Fruit fly (Drosophila melanogaster): ENCODE data around the gene CG17258.

The CG17258 gene

DNA sequence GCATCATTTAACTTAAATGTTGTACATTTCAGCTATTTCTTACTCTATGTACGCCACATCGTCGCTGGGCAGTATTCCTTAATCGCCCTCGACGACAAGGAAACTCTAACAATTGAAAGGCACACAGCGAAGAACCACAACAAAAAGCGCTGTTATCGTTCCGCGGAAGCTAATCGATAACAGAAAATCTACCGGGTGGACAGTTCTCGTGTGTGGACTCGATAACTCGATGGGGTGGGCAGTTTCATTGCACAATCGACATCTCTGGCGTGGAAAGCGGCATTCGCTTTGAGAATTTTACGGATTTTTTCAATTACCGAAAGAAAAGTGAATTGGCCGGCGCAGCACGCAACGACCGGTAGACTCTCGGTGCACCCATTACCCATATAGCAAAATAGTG lies 12.2 kb downstream of the CG17258 start, which contains the start of the genes alpha4GT1 and Prp40 (continued):
- TF ChIP-seq Atf6 (GFP tag; IDR thresholded peaks at IDR 0.05) (no peak), CG17361 (GFP tag; IDR thresholded peaks at IDR 0.05) (no peak), bsh (GFP tag; optimal IDR thresholded peaks at IDR 0.05) (no peak), CG15514 (GFP tag; optimal IDR thresholded peaks at IDR 0.05) (peak; percentile 91), Neu2 (GFP tag; optimal IDR thresholded peaks at IDR 0.05; ENCODE audit: borderline replicate concordance) (no peak), CG4617 (GFP tag; optimal IDR thresholded peaks at IDR 0.05; ENCODE audit: borderline replicate concordance) (peak; percentile 89), slou (GFP tag; optimal IDR thresholded peaks at IDR 0.05) (no peak), crp (GFP tag; optimal IDR thresholded peaks at IDR 0.05) (peak in 1 of 2 experiments; percentile 19), CG30020 (tag; optimal IDR thresholded peaks at IDR 0.05) (no peak), zf30C (GFP tag; optimal IDR thresholded peaks at IDR 0.05) (no peak), Sin3A (optimal IDR thresholded peaks at IDR 0.05) (peak; percentile 45), Hmx (GFP tag; optimal IDR thresholded peaks at IDR 0.05) (no peak), CG16813 (GFP tag; IDR thresholded peaks at IDR 0.05; ENCODE audit: partially characterized antibody) (peak; percentile 81), dan (GFP tag; IDR thresholded peaks at IDR 0.05) (no peak), Ravus (GFP tag; IDR thresholded peaks at IDR 0.05) (no peak), Dip3 (GFP tag; optimal IDR thresholded peaks at IDR 0.05) (no peak), CG14441 (GFP tag; IDR thresholded peaks at IDR 0.05) (no peak), Xbp1 (GFP tag; optimal IDR thresholded peaks at IDR 0.05) (no peak), cwo (GFP tag; optimal IDR thresholded peaks at IDR 0.05) (no peak), ac (GFP tag; optimal IDR thresholded peaks at IDR 0.05) (no peak), chinmo (GFP tag; IDR thresholded peaks at IDR 0.05; ENCODE audit: partially characterized antibody) (peak; percentile 95), pho (GFP tag; optimal IDR thresholded peaks at IDR 0.05) (no peak), CG8765 (GFP tag; IDR thresholded peaks at IDR 0.05) (no peak), tna (GFP tag; IDR thresholded peaks at IDR 0.05; ENCODE audit: partially characterized antibody) (peak; percentile 91), kah (GFP tag; optimal IDR thresholded peaks at IDR 0.05) (no peak), gfzf (GFP tag; optimal IDR thresholded peaks at IDR 0.05) (peak; percentile 27), CG34422 (GFP tag; IDR thresholded peaks at IDR 0.05) (peak; percentile 31; the same call in 1 of the 3 replicates), mirr (GFP tag; optimal IDR thresholded peaks at IDR 0.05) (no peak), Scr (GFP tag; IDR thresholded peaks at IDR 0.05; ENCODE audit: partially characterized antibody) (peak; percentile 73), hkb (optimal IDR thresholded peaks at IDR 0.05) (no peak), hkb (GFP tag; IDR thresholded peaks at IDR 0.05) (no peak), CG16815 (GFP tag; optimal IDR thresholded peaks at IDR 0.05) (no peak), CG8089 (GFP tag; optimal IDR thresholded peaks at IDR 0.05) (no peak), lola (GFP tag; optimal IDR thresholded peaks at IDR 0.05) (no peak), CG10147 (GFP tag; optimal IDR thresholded peaks at IDR 0.05) (no peak), CG13624 (GFP tag; optimal IDR thresholded peaks at IDR 0.05) (peak; percentile 17), CG1832 (GFP tag; optimal IDR thresholded peaks at IDR 0.05) (no peak), CG6854 (GFP tag; optimal IDR thresholded peaks at IDR 0.05) (no peak), CG1647 (GFP tag; optimal IDR thresholded peaks at IDR 0.05) (no peak), CG3838 (GFP tag; optimal IDR thresholded peaks at IDR 0.05) (no peak), Med (GFP tag) (peak; percentile 39), gt (GFP tag; IDR thresholded peaks at IDR 0.05) (no peak), HLH54F (GFP tag; optimal IDR thresholded peaks at IDR 0.05) (no peak), grau (tag; optimal IDR thresholded peaks at IDR 0.05) (no peak), HmgZ (tag; optimal IDR thresholded peaks at IDR 0.05) (peak; percentile 49), dm (GFP tag; optimal IDR thresholded peaks at IDR 0.05) (peak; percentile 61), CG12391 (tag; optimal IDR thresholded peaks at IDR 0.05) (no peak), nmo (GFP tag; optimal IDR thresholded peaks at IDR 0.05) (peak; percentile 5), trem (tag; optimal IDR thresholded peaks at IDR 0.05) (peak; percentile 99), Hmr (GFP tag; optimal IDR thresholded peaks at IDR 0.05) (no peak), CG7357 (GFP tag; IDR thresholded peaks at IDR 0.05) (no peak)
